Fruit fly (Drosophila melanogaster): ENCODE measurements around the gene dmrt99B.

dmrt99B gene

DNA sequence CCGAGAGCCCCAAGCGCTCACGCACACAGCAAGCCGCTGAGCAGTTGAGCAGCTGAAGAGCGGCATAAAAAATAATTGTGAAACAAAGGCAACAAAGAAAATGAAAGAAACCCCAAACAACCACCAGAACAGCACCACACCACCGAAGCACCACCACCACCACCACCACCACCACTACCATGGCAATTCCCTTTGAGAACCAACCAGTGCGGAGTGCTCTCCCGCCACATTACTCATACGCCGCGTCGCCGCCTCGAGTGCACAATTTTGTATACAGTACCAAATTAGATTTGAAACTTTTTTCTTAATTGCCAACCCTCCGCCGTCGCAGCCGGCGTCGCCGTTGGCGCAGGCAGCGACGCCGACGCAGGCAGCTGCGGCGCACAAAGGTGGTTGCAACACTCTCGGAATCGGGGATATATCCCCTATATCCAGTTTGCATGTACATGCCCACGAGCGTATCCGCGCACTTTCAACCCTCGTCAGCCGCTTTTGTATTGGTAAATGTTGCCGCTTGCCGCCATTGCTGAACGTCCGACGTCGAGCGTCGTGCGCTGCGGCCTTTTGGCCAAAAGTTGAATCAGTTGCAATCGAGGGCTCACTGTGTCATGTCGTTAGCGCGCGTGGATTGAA is at the start of gene dmrt99B:
TSS of gene dmrt99B (plus strand) at position 583 of the 633 bp plus-strand sequence.
- TF ChIP-seq cic (GFP tag; optimal IDR thresholded peaks at IDR 0.05) (no peak), CG12768 (GFP tag; optimal IDR thresholded peaks at IDR 0.05) (no peak), CG14711 (tag; optimal IDR thresholded peaks at IDR 0.05) (no peak), bab1 (GFP tag; optimal IDR thresholded peaks at IDR 0.05) (no peak), tj (GFP tag; optimal IDR thresholded peaks at IDR 0.05) (no peak), CG33017 (tag; optimal IDR thresholded peaks at IDR 0.05) (no peak), CG1620 (GFP tag; optimal IDR thresholded peaks at IDR 0.05) (no peak), Clk (GFP tag; optimal IDR thresholded peaks at IDR 0.05) (no peak), Crg-1 (GFP tag; optimal IDR thresholded peaks at IDR 0.05) (no peak), ovo (GFP tag; optimal IDR thresholded peaks at IDR 0.05) (no peak), cnc (optimal IDR thresholded peaks at IDR 0.05) (no peak)

DNA sequence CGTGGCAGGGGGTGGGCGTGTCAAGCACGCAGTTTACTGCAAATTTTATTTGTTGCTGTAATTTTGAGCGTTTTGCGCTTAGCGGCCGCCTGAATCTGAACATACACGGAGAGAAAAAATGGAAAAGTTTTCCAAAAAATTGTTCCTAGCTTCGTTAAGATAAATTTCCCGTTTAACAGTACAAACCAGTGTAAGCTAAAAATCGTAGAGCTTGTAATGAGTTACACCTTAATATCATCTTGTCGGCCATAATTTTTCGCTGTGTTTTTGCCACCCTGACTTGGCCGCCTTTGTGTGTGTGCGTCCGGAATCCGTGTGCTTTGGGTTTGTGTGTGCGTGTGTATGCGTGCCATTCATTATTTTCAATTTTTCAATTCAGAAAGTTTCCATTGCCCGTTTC is 40.9 kb upstream of the dmrt99B start:
- TF ChIP-seq CG14711 (tag; optimal IDR thresholded peaks at IDR 0.05) (no peak), CG7045 (GFP tag; optimal IDR thresholded peaks at IDR 0.05) (no peak), kay (GFP tag; ENCODE audit: borderline replicate concordance) (no peak), CG1620 (GFP tag; optimal IDR thresholded peaks at IDR 0.05) (no peak), Clk (GFP tag; optimal IDR thresholded peaks at IDR 0.05) (no peak), CG12768 (GFP tag; optimal IDR thresholded peaks at IDR 0.05) (no peak), CG33017 (tag; optimal IDR thresholded peaks at IDR 0.05) (no peak), ovo (GFP tag; optimal IDR thresholded peaks at IDR 0.05) (no peak), bab1 (GFP tag; optimal IDR thresholded peaks at IDR 0.05) (no peak), CG11617 (GFP tag; optimal IDR thresholded peaks at IDR 0.05) (no peak), tj (GFP tag; optimal IDR thresholded peaks at IDR 0.05) (no peak), Crg-1 (GFP tag; optimal IDR thresholded peaks at IDR 0.05) (no peak), Mnt (GFP tag; optimal IDR thresholded peaks at IDR 0.05) (no peak), toe (GFP tag; optimal IDR thresholded peaks at IDR 0.05) (no peak), cnc (optimal IDR thresholded peaks at IDR 0.05) (no peak), pad (GFP tag; optimal IDR thresholded peaks at IDR 0.05) (no peak), CG5204 (GFP tag; optimal IDR thresholded peaks at IDR 0.05) (no peak), CG7101 (tag; optimal IDR thresholded peaks at IDR 0.05) (no peak), cic (GFP tag; optimal IDR thresholded peaks at IDR 0.05) (no peak), Hr96 (GFP tag; optimal IDR thresholded peaks at IDR 0.05) (no peak)

DNA sequence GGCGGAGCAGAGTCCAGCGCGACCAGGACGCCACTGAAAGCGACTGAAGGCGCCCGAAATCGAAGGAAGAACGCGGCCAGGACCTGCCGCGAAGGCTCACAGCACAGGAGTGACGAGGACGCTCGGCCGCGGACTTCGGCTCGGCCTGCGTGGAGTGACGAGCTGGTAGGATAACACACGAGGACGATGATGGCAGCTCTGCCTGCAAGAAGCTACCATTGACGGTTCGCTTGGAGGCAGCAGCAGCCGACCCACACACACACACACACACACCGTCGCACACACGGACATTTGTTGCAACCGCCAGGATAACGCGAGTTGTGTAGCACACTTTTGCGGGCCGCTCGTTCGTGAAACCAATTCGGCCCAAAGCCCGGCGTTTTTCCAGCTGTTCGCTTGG is 32.4 kb upstream of the dmrt99B start, which contains the start of gene Dop1R2:
TSS of gene Dop1R2 (minus strand) at position 35 of the 400 bp plus-strand sequence.
- TF ChIP-seq CG33017 (tag; optimal IDR thresholded peaks at IDR 0.05), result no peak
- no peak for TF ChIP-seq Crg-1 (GFP tag; optimal IDR thresholded peaks at IDR 0.05)
- TF ChIP-seq Clk (GFP tag; optimal IDR thresholded peaks at IDR 0.05), result no peak
- TF ChIP-seq CG11617 (GFP tag; optimal IDR thresholded peaks at IDR 0.05), result no peak
- TF ChIP-seq CG5204 (GFP tag; optimal IDR thresholded peaks at IDR 0.05), result no peak
- TF ChIP-seq pad (GFP tag; optimal IDR thresholded peaks at IDR 0.05), result no peak
- TF ChIP-seq CG1620 (GFP tag; optimal IDR thresholded peaks at IDR 0.05), result no peak
- no peak for TF ChIP-seq CG7045 (GFP tag; optimal IDR thresholded peaks at IDR 0.05)
- TF ChIP-seq CG7101 (tag; optimal IDR thresholded peaks at IDR 0.05), result no peak

DNA sequence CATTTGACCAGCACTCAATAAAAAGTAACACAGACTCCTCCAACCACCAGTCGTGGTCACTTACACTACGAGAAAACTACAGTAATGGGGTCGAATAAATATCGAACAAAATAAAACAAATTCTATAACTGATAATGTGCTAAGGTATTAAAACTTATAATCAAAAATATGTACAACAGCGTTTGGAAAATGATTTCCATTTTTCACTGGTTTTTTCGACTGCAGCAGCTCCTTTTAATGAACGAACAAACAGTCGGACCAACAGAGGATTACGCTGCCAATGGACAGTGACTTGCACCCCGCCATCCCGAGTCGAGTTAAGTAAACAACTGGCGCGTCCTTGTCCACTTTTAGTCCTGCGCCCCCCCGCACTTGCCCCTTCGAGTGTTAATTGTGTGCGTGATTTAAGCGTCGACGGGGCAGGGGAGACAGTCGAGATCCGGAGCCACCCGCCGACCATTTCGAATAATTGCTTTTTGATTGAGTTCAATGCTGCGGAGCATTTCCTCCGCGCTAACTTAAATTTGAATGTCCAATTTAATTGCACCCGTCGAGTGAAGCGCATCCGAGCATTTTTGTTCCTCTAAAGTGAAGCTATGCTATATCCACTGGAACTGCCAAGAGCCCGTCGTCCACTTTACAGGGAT is 28.1 kb upstream of the dmrt99B start, which contains the start of gene ppk21:
TSS of gene ppk21 (plus strand) at position 597 of the 647 bp plus-strand sequence.
- TF ChIP-seq Crg-1 (GFP tag; optimal IDR thresholded peaks at IDR 0.05) (no peak), kay (GFP tag; ENCODE audit: borderline replicate concordance) (no peak), CG1620 (GFP tag; optimal IDR thresholded peaks at IDR 0.05) (no peak), CG7045 (GFP tag; optimal IDR thresholded peaks at IDR 0.05) (no peak), CG11617 (GFP tag; optimal IDR thresholded peaks at IDR 0.05) (no peak), cic (GFP tag; optimal IDR thresholded peaks at IDR 0.05) (no peak), ovo (GFP tag; optimal IDR thresholded peaks at IDR 0.05) (no peak), CG14711 (tag; optimal IDR thresholded peaks at IDR 0.05) (no peak), bab1 (GFP tag; optimal IDR thresholded peaks at IDR 0.05) (no peak), cnc (optimal IDR thresholded peaks at IDR 0.05) (no peak), Hr96 (GFP tag; optimal IDR thresholded peaks at IDR 0.05) (no peak), tj (GFP tag; optimal IDR thresholded peaks at IDR 0.05) (no peak), toe (GFP tag; optimal IDR thresholded peaks at IDR 0.05) (no peak), Clk (GFP tag; optimal IDR thresholded peaks at IDR 0.05) (no peak), CG7101 (tag; optimal IDR thresholded peaks at IDR 0.05) (no peak), CG5204 (GFP tag; optimal IDR thresholded peaks at IDR 0.05) (no peak), pad (GFP tag; optimal IDR thresholded peaks at IDR 0.05) (no peak), CG12768 (GFP tag; optimal IDR thresholded peaks at IDR 0.05) (no peak)

- TF ChIP-seq CG12768 (GFP tag; optimal IDR thresholded peaks at IDR 0.05) (no peak), Clk (GFP tag; optimal IDR thresholded peaks at IDR 0.05) (no peak), bab1 (GFP tag; optimal IDR thresholded peaks at IDR 0.05) (no peak)
Observed at dm6 chr3R:29668777-29669176, 23.6 kb upstream of the dmrt99B start, which contains the start of the genes ppk20 and ppk30. TSS of gene ppk20 (minus strand) at chr3R:29668877. TSS of gene ppk30 (plus strand) at chr3R:29669149.

DNA sequence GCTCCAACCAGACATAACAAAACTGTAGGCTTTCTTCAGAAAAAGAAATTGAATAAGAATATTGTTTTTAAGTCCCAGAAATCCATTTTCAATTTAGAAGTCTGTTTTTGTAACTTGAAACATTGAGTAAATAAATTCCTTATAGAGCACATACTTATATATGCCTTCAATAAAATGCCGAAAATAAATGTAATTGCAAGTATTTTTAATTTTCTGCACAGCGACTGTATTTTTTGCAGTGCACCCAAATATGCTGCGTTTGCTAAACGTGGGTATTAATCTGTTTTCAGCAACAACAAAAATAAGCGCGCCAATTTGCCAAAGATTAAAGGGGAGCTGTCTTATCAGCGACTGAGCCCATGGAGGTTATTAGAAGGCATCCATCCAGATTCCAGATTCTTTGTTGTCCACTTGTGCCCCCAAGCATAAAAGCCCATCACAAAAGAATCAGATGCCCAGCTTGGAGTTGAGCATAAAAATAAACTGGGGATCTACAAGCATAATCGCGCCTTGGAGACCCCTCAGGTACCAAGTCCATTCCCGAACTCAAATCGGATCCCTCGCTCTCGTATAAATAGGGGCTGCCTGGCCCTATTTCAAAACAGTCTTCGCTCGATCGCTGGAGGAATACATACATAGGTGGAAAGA is 21.2 kb upstream of the dmrt99B start, which contains the start of gene Obp99a:
TSS of gene Obp99a (plus strand) at position 598 of the 648 bp plus-strand sequence.
- no peak for TF ChIP-seq cnc (optimal IDR thresholded peaks at IDR 0.05)
- TF ChIP-seq pad (GFP tag; optimal IDR thresholded peaks at IDR 0.05), result no peak
- peak; percentile 94 for TF ChIP-seq tj (GFP tag; optimal IDR thresholded peaks at IDR 0.05)
- TF ChIP-seq Crg-1 (GFP tag; optimal IDR thresholded peaks at IDR 0.05), result no peak
- no peak for TF ChIP-seq CG11617 (GFP tag; optimal IDR thresholded peaks at IDR 0.05)

Data from whole organism, adult.